Worm (Caenorhabditis elegans): ENCODE results near the gene his-41.

The his-41 gene

DNA sequence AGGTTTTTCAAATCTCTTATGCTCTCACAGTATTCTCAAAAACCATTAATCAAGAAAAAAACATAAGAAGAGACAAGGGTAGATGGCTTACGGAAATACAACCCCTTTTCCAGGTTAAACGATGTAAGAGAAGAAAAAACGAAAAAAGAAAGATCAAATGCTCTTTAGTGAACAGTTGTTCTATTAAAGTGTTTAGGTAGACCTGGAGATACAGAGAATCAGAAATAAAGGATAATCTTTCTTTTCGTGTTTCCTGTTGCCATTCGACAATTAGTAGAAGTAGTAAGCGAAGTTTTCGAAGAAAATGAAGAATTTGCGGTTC, 37.9 kb downstream of the his-41 start, which contains the start of gene K09G1.1:
K09G1.1 (plus strand) TSS at position 223 of the 322 bp plus-strand sequence.
- TF ChIP-seq unc-62 (GFP tag; optimal IDR thresholded peaks at IDR 0.05) (no peak), nhr-237 (tag; optimal IDR thresholded peaks at IDR 0.05) (no peak), bed-3 (GFP tag; optimal IDR thresholded peaks at IDR 0.05) (no peak), ceh-83 (GFP tag; optimal IDR thresholded peaks at IDR 0.05) (no peak), mab-5 (tag; optimal IDR thresholded peaks at IDR 0.05) (no peak)

ce11 chrV:9584263-9584662, 38.9 kb downstream of the his-41 start:
- TF ChIP-seq flh-1 (GFP tag; optimal IDR thresholded peaks at IDR 0.05), result no peak
- TF ChIP-seq tbx-8 (GFP tag; optimal IDR thresholded peaks at IDR 0.05), result no peak
- no peak for TF ChIP-seq pha-4 (tag; optimal IDR thresholded peaks at IDR 0.05)
- no peak for TF ChIP-seq ceh-83 (GFP tag; optimal IDR thresholded peaks at IDR 0.05)

DNA sequence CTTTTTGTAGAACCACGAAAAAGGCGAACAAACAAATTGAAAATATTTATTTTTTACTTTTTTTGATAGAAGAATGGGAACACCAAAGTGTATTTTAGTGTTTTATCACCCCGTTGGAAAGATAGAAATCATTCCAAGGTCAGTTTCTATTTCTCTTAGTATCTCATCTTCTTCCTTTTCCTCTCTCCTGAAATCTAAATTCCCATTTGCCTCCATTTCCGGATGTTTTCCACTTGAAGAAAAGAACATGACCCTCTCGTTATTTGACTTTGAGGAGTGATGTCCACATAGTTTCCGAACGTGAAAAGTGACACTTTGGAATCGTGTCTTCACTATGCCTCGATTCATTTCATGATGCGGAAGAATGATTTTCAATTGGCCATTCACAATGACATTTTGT, 42.3 kb downstream of the his-41 start:
- TF ChIP-seq elt-1 (tag; optimal IDR thresholded peaks at IDR 0.05; ENCODE audit: borderline replicate concordance, insufficient read depth) (peak; percentile 63), bed-3 (GFP tag; optimal IDR thresholded peaks at IDR 0.05) (no peak), lsy-2 (tag; optimal IDR thresholded peaks at IDR 0.05) (no peak), M03D4.4 (tag; optimal IDR thresholded peaks at IDR 0.05) (no peak)

DNA sequence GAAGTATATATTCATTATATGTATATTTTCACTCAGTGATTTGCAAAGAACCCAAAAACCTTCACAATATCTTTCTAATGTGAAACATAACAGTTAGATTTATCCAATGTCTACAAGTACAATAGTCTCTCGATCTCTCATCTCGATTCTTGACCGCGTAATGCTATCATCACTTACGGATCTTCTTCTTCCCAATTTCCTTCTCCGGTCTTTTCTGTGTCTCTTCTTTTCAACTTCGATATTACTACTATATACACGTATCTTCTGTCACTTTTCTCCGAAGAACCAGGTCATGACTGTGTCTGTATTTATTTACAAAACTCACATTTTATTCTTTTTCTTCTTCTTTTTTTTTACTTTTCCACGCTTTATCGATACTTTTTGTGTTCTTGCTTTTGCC, 43.2 kb downstream of the his-41 start:
- TF ChIP-seq mls-2 (tag; optimal IDR thresholded peaks at IDR 0.05) (no peak), elt-1 (tag; optimal IDR thresholded peaks at IDR 0.05; ENCODE audit: borderline replicate concordance, insufficient read depth) (peak; percentile 36)

- TF ChIP-seq M03D4.4 (tag; optimal IDR thresholded peaks at IDR 0.05) (no peak), nhr-2 (tag; optimal IDR thresholded peaks at IDR 0.05) (no peak), sem-2 (GFP tag; optimal IDR thresholded peaks at IDR 0.05) (no peak), mls-2 (tag; optimal IDR thresholded peaks at IDR 0.05) (no peak), ceh-83 (GFP tag; optimal IDR thresholded peaks at IDR 0.05) (no peak), lin-13 (tag; optimal IDR thresholded peaks at IDR 0.05) (no peak), elt-1 (tag; optimal IDR thresholded peaks at IDR 0.05; ENCODE audit: borderline replicate concordance, insufficient read depth) (no peak), mab-5 (tag; optimal IDR thresholded peaks at IDR 0.05) (no peak), sptf-1 (tag; optimal IDR thresholded peaks at IDR 0.05) (no peak), tbx-8 (GFP tag; optimal IDR thresholded peaks at IDR 0.05) (no peak), ham-2 (GFP tag; optimal IDR thresholded peaks at IDR 0.05) (no peak), ces-1 (GFP tag; optimal IDR thresholded peaks at IDR 0.05) (no peak), zip-8 (tag; optimal IDR thresholded peaks at IDR 0.05) (no peak), lin-32 (GFP tag; optimal IDR thresholded peaks at IDR 0.05) (no peak), drap-1 (GFP tag; optimal IDR thresholded peaks at IDR 0.05) (no peak)
Measured at ce11 chrV:9590317-9590716, 45.0 kb downstream of the his-41 start, which contains the start of gene K09G1.2. Gene K09G1.2, plus strand, starts transcription at chrV:9590617.

All from whole organism, mixed stage, embryonic.